Fruit fly (Drosophila melanogaster): Measurements from ENCODE around the gene RanGAP.

dm6 chr2L:19472256-19472655, 30.5 kb downstream of the RanGAP start:
- TF ChIP-seq CG8478 (optimal IDR thresholded peaks at IDR 0.05) (no peak), CTCF (optimal IDR thresholded peaks at IDR 0.05) (no peak)
